Fruit fly (Drosophila melanogaster) whole organism, embryonic: ENCODE data around the gene CG14778.

Source experiments
- Atf-2 ChIP-seq: fragments of 200-800 bp; sonication (Bioruptor generic); optimal IDR thresholded peaks from 2 replicates; lab custom pipeline; 2016; ENCODE audit warnings: missing biosample characterization, missing genetic modification characterization
- B-H2 ChIP-seq: fragments of 200-800 bp; sonication (Bioruptor generic); optimal IDR thresholded peaks from 2 replicates; lab custom pipeline; 2018; ENCODE audit warnings: missing biosample characterization, mild to moderate bottlenecking, missing genetic modification characterization
- Bgb ChIP-seq: fragments of 200-800 bp; sonication (Bioruptor generic); IDR thresholded peaks from 2 replicates; pipeline ENCODE4 v1.3.6; 2022; ENCODE audit warnings: missing biosample characterization, missing genetic modification characterization; ENCODE audit not compliant: partially characterized antibody
- BtbVII ChIP-seq: fragments of 200-800 bp; sonication (Bioruptor generic); optimal IDR thresholded peaks from 3 replicates; lab custom pipeline; 2017; ENCODE audit warnings: missing biosample characterization, mild to moderate bottlenecking, missing genetic modification characterization
- CG11504 ChIP-seq: fragments of 200-800 bp; sonication (Bioruptor generic); optimal IDR thresholded peaks from 3 replicates; lab custom pipeline; 2019; ENCODE audit warnings: missing biosample characterization, mild to moderate bottlenecking, missing genetic modification characterization, moderate library complexity
- CG13775 ChIP-seq: fragments of 200-800 bp; sonication (Bioruptor generic); optimal IDR thresholded peaks from 3 replicates; lab custom pipeline; 2017; ENCODE audit warnings: missing biosample characterization, mild to moderate bottlenecking, missing genetic modification characterization
- CG16779 ChIP-seq: fragments of 200-800 bp; sonication (Bioruptor generic); IDR thresholded peaks from 2 replicates; pipeline ENCODE4 v1.3.6; 2022; ENCODE audit warnings: missing biosample characterization, missing genetic modification characterization
- CG1832 ChIP-seq: fragments of 200-800 bp; sonication (Bioruptor generic); optimal IDR thresholded peaks from 2 replicates; lab custom pipeline; 2017; ENCODE audit warnings: missing biosample characterization, mild to moderate bottlenecking, missing genetic modification characterization, inconsistent platforms
- CG18764 ChIP-seq: fragments of 200-800 bp; sonication (Bioruptor generic); optimal IDR thresholded peaks from 3 replicates; lab custom pipeline; 2016; ENCODE audit warnings: missing biosample characterization, missing genetic modification characterization
- CG34422 ChIP-seq: fragments of 200-800 bp; sonication (Bioruptor generic); IDR thresholded peaks from 3 replicates; pipeline ENCODE4 v1.3.6; 2022; ENCODE audit warnings: missing biosample characterization, missing genetic modification characterization
- CG3847 ChIP-seq: fragments of 200-800 bp; sonication (Bioruptor generic); IDR thresholded peaks from 2 replicates; pipeline ENCODE4 v1.3.6; 2022; ENCODE audit warnings: missing biosample characterization, missing genetic modification characterization
- CG3995 ChIP-seq: fragments of 200-800 bp; sonication (Bioruptor generic); optimal IDR thresholded peaks from 3 replicates; lab custom pipeline; 2016; ENCODE audit warnings: missing biosample characterization, missing genetic modification characterization
- CG4328 ChIP-seq: fragments of 200-800 bp; sonication (Bioruptor generic); optimal IDR thresholded peaks from 3 replicates; lab custom pipeline; 2017; ENCODE audit warnings: missing biosample characterization, missing genetic modification reagents, missing genetic modification characterization
- CG5245 ChIP-seq: fragments of 200-800 bp; sonication (Bioruptor generic); optimal IDR thresholded peaks from 3 replicates; lab custom pipeline; 2016; ENCODE audit warnings: missing biosample characterization, missing genetic modification characterization
- CG6854 ChIP-seq: fragments of 200-800 bp; sonication (Bioruptor generic); optimal IDR thresholded peaks from 3 replicates; lab custom pipeline; 2017; ENCODE audit warnings: missing biosample characterization, mild to moderate bottlenecking, missing genetic modification characterization
- Dad ChIP-seq: fragments of 200-800 bp; sonication (Bioruptor generic); optimal IDR thresholded peaks from 3 replicates; lab custom pipeline; 2016; ENCODE audit warnings: missing biosample characterization, missing genetic modification characterization
- Deaf1 ChIP-seq: fragments of 200-800 bp; optimal IDR thresholded peaks from 3 replicates; lab custom pipeline; 2019; ENCODE audit warnings: missing biosample characterization, mild to moderate bottlenecking, missing genetic modification characterization, moderate library complexity
- ERR ChIP-seq: fragments of 200-800 bp; sonication (Bioruptor generic); optimal IDR thresholded peaks from 2 replicates; lab custom pipeline; 2016; ENCODE audit warnings: missing biosample characterization, missing genetic modification characterization
- Fer3 ChIP-seq: fragments of 200-800 bp; sonication (Bioruptor generic); optimal IDR thresholded peaks from 2 replicates; lab custom pipeline; 2018; ENCODE audit warnings: missing biosample characterization, mild to moderate bottlenecking, missing genetic modification characterization, moderate library complexity
- Gsc ChIP-seq: fragments of 200-800 bp; sonication (Bioruptor generic); IDR thresholded peaks from 2 replicates; pipeline ENCODE4 v1.3.6; 2022; ENCODE audit warnings: missing biosample characterization, missing genetic modification characterization
- Hmr ChIP-seq: fragments of 200-800 bp; sonication (Bioruptor generic); optimal IDR thresholded peaks from 3 replicates; lab custom pipeline; 2017; ENCODE audit warnings: mild to moderate bottlenecking, missing biosample characterization, missing genetic modification reagents, missing genetic modification characterization
- Hr39 ChIP-seq: fragments of >200 bp; optimal IDR thresholded peaks from 2 replicates; lab custom pipeline; 2017
- Hr51 ChIP-seq, 2 experiments: fragments of 200-800 bp; sonication (Bioruptor generic); optimal IDR thresholded peaks; 2 replicates in 1 of 2; 3 replicates in 1 of 2; lab custom pipeline; 2016 to 2018; ENCODE audit warnings: missing biosample characterization in 2 of 2, missing genetic modification characterization in 2 of 2, mild to moderate bottlenecking in 1 of 2, moderate library complexity in 1 of 2
- Lim3 ChIP-seq: fragments of 200-800 bp; sonication (Bioruptor generic); IDR thresholded peaks from 2 replicates; pipeline ENCODE4 v1.3.6; 2022; ENCODE audit warnings: missing biosample characterization, missing genetic modification characterization
- Lpt ChIP-seq: fragments of >200 bp; optimal IDR thresholded peaks from 2 replicates; lab custom pipeline; 2018; ENCODE audit warnings: missing biosample characterization, missing genetic modification characterization
- Max ChIP-seq: fragments of 200-800 bp; sonication (Bioruptor generic); optimal IDR thresholded peaks from 2 replicates; lab custom pipeline; 2016; ENCODE audit warnings: missing biosample characterization, mild to moderate bottlenecking, missing genetic modification characterization
- NC2α ChIP-seq: fragments of 200-800 bp; sonication (Bioruptor generic); optimal IDR thresholded peaks from 2 replicates; lab custom pipeline; 2016; ENCODE audit warnings: missing biosample characterization, missing genetic modification characterization
- NFAT ChIP-seq: fragments of 200-800 bp; sonication (Bioruptor generic); IDR thresholded peaks from 2 replicates; pipeline ENCODE4 v1.3.6; 2022; ENCODE audit warnings: missing biosample characterization, missing genetic modification characterization
- NfI ChIP-seq: fragments of 200-800 bp; sonication (Bioruptor generic); optimal IDR thresholded peaks from 3 replicates; lab custom pipeline; 2018; ENCODE audit warnings: missing biosample characterization, mild to moderate bottlenecking, missing genetic modification characterization, moderate library complexity
- Rx ChIP-seq: fragments of 200-800 bp; sonication (Bioruptor generic); IDR thresholded peaks from 2 replicates; pipeline ENCODE4 v1.3.6; 2022; ENCODE audit warnings: missing biosample characterization, missing genetic modification characterization
- Sox102F ChIP-seq: fragments of 200-800 bp; sonication (Bioruptor generic); optimal IDR thresholded peaks from 2 replicates; lab custom pipeline; 2018; ENCODE audit warnings: missing biosample characterization, mild to moderate bottlenecking, missing genetic modification characterization, moderate library complexity
- Spps ChIP-seq: fragments of 200-800 bp; sonication (Bioruptor generic); optimal IDR thresholded peaks from 2 replicates; lab custom pipeline; 2018; ENCODE audit warnings: missing biosample characterization, mild to moderate bottlenecking, missing genetic modification characterization
- Sry-δ ChIP-seq: fragments of 200-800 bp; sonication (Bioruptor generic); optimal IDR thresholded peaks from 2 replicates; lab custom pipeline; 2016; ENCODE audit warnings: missing biosample characterization, missing genetic modification characterization
- Vsx1 ChIP-seq: fragments of 200-800 bp; sonication (Bioruptor generic); optimal IDR thresholded peaks from 2 replicates; lab custom pipeline; 2017; ENCODE audit warnings: missing biosample characterization, mild to moderate bottlenecking, missing genetic modification characterization, missing genetic modification reagents
- ab ChIP-seq: fragments of 200-800 bp; sonication (Bioruptor generic); optimal IDR thresholded peaks from 2 replicates; lab custom pipeline; 2016; ENCODE audit warnings: missing biosample characterization, missing genetic modification characterization
- bab2 ChIP-seq: fragments of 200-800 bp; sonication (Bioruptor generic); optimal IDR thresholded peaks from 2 replicates; lab custom pipeline; 2016; ENCODE audit warnings: missing biosample characterization, missing genetic modification characterization
- cad ChIP-seq: fragments of >200 bp; optimal IDR thresholded peaks from 2 replicates; lab custom pipeline; 2017; ENCODE audit warnings: missing biosample characterization, missing genetic modification characterization
- crp ChIP-seq, 2 experiments: fragments of 200-800 bp; sonication (Bioruptor generic); optimal IDR thresholded peaks; 2 replicates in 1 of 2; 3 replicates in 1 of 2; lab custom pipeline; 2017; ENCODE audit warnings: missing biosample characterization in 2 of 2, missing genetic modification characterization in 2 of 2, mild to moderate bottlenecking in 1 of 2, moderate library complexity in 1 of 2
- dati ChIP-seq: fragments of 200-800 bp; sonication (Bioruptor generic); IDR thresholded peaks from 2 replicates; pipeline ENCODE4 v1.3.6; 2022; ENCODE audit warnings: missing biosample characterization, missing genetic modification characterization
- disco-r ChIP-seq: fragments of 200-800 bp; sonication (Bioruptor generic); optimal IDR thresholded peaks from 2 replicates; lab custom pipeline; 2016; ENCODE audit warnings: missing biosample characterization, missing genetic modification characterization
- dpn ChIP-seq, 2 experiments: fragments of 200-800 bp; sonication (Bioruptor generic); optimal IDR thresholded peaks; 3 replicates each; lab custom pipeline; 2016; ENCODE audit warnings: missing biosample characterization in 2 of 2, missing genetic modification characterization in 2 of 2
- ftz-f1 ChIP-seq: fragments of 200-800 bp; sonication (Bioruptor generic); optimal IDR thresholded peaks from 2 replicates; lab custom pipeline; 2016; ENCODE audit warnings: missing biosample characterization, missing genetic modification characterization
- grn ChIP-seq: fragments of 200-800 bp; sonication (Bioruptor generic); optimal IDR thresholded peaks from 3 replicates; lab custom pipeline; 2017; ENCODE audit warnings: missing biosample characterization, missing genetic modification characterization
- jigr1 ChIP-seq: fragments of 200-800 bp; sonication (Bioruptor generic); IDR thresholded peaks from 3 replicates; pipeline ENCODE4 v1.3.6; 2022; ENCODE audit warnings: missing biosample characterization, missing genetic modification characterization
- kay ChIP-seq: fragments of 200-800 bp; sonication (Bioruptor generic); optimal IDR thresholded peaks from 2 replicates; lab custom pipeline; 2016; ENCODE audit warnings: missing biosample characterization, missing genetic modification characterization
- pros ChIP-seq: fragments of 200-800 bp; sonication (Bioruptor generic); optimal IDR thresholded peaks from 3 replicates; lab custom pipeline; 2019; ENCODE audit warnings: missing biosample characterization, mild to moderate bottlenecking, missing genetic modification characterization, moderate library complexity
- shn ChIP-seq: fragments of 200-800 bp; sonication (Bioruptor generic); optimal IDR thresholded peaks from 3 replicates; lab custom pipeline; 2016; ENCODE audit warnings: missing biosample characterization, missing genetic modification characterization
- sug ChIP-seq: fragments of 200-800 bp; optimal IDR thresholded peaks from 2 replicates; lab custom pipeline; 2019; ENCODE audit warnings: missing biosample characterization, mild to moderate bottlenecking, missing genetic modification characterization, moderate library complexity
- tgo ChIP-seq: fragments of 200-800 bp; sonication (Bioruptor generic); IDR thresholded peaks from 3 replicates; pipeline ENCODE4 v1.3.6; 2022; ENCODE audit warnings: missing biosample characterization, missing genetic modification characterization
- twi ChIP-seq: fragments of 200-800 bp; optimal IDR thresholded peaks from 2 replicates; lab custom pipeline; 2019; ENCODE audit warnings: missing biosample characterization, mild to moderate bottlenecking, missing genetic modification characterization, moderate library complexity

CG14778 gene

DNA sequence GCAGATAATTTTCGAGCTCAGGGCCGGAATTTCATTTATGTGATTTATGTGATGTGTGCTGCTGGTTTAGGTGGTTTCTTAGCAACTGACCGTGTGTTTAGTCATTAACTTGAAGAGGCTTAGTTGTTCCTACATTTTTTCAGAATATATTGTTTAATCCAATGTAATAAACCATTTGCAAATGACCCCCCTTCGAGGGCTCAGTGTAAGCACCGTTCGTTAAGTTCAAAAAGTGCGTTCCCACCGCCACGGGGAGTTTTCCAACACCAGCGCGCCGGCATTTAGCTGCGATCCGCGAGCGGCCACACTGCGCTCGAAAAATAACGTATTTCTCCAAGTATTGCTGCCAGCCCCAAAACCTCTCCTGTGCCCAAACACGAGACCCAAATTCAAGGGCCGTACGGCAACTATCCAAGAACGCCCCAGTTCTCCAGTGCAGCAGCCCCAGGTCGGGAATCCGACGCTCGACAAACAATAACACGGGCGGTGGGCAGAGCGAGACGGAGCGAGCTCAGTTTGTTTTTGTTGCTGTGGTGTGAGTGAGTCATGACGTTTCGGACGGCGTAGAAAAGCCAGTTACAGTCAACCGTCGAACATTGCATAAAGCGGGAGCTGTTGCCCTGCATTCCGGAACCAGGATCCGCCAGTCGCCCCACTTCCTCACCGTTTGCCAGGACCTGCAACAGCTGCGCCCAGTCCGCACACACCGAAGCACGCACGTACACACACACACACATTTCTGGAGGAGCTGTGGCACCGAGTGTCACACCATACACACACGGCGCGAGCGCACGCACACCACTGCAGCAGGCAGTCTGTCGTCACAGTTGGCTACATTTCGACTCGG lies 11.2 kb downstream of the CG14778 start, which contains the start of gene rush (continued):
- TF ChIP-seq Sry-δ (GFP tag; lab: Kevin White, UChicago) (peak; percentile 42), Gsc (GFP tag; lab: Robert Waterston, UW) (no peak), BtbVII (GFP tag; lab: Kevin White, UChicago) (no peak), CG13775 (GFP tag; lab: Kevin White, UChicago) (no peak), Lim3 (no peak), twi (tag; lab: Kevin White, UChicago) (no peak), CG3995 (GFP tag; lab: Kevin White, UChicago) (peak; percentile 19), jigr1 (GFP tag; lab: Robert Waterston, UW) (no peak), grn (GFP tag; lab: Kevin White, UChicago) (no peak), CG18764 (no peak), Atf-2 (GFP tag; lab: Kevin White, UChicago) (no peak), ftz-f1 (no peak), Dad (peak; percentile 31), Spps (tag; lab: Kevin White, UChicago) (no peak), ERR (GFP tag; lab: Kevin White, UChicago) (peak; percentile 29), tgo (GFP tag; lab: Robert Waterston, UW) (no peak), Rx (GFP tag; lab: Robert Waterston, UW) (no peak), Max (GFP tag; lab: Kevin White, UChicago) (peak; percentile 6), NC2α (GFP tag; lab: Kevin White, UChicago) (no peak), Deaf1 (peak; percentile 0), CG5245 (GFP tag; lab: Kevin White, UChicago) (no peak), pros (GFP tag; lab: Kevin White, UChicago) (no peak), dati (GFP tag; lab: Robert Waterston, UW) (no peak), Hr51 (GFP tag; optimal IDR thresholded peaks at IDR 0.05; lab: Kevin White, UChicago) (no peak), NFAT (GFP tag; lab: Robert Waterston, UW) (peak; percentile 53; the same call in 1 of the 2 replicates), sug (tag; lab: Kevin White, UChicago) (peak; percentile 38), B-H2 (GFP tag; lab: Kevin White, UChicago) (peak; percentile 2), CG1832 (peak; percentile 73), disco-r (GFP tag; lab: Kevin White, UChicago) (no peak), Lpt (no peak), shn (GFP tag; lab: Kevin White, UChicago) (no peak), ab (no peak), Sox102F (no peak), kay (GFP tag; lab: Kevin White, UChicago) (peak; percentile 83), CG3847 (GFP tag; lab: Robert Waterston, UW) (peak; percentile 68), CG6854 (GFP tag; lab: Kevin White, UChicago) (no peak), CG4328 (GFP tag; lab: Kevin White, UChicago) (no peak), CG34422 (no peak), Hmr (GFP tag; lab: Kevin White, UChicago) (peak; percentile 56), CG16779 (GFP tag; lab: Robert Waterston, UW) (no peak), bab2 (GFP tag; lab: Kevin White, UChicago) (peak; percentile 16), Hr39 (lab: Kevin White, UChicago) (no peak), cad (GFP tag; lab: Kevin White, UChicago) (no peak), Fer3 (tag; lab: Kevin White, UChicago) (peak; percentile 7), Vsx1 (no peak), Bgb (no peak), CG11504 (tag; lab: Kevin White, UChicago) (no peak), crp (GFP tag; optimal IDR thresholded peaks at IDR 0.05; lab: Kevin White, UChicago) (no peak), dpn (GFP tag; optimal IDR thresholded peaks at IDR 0.05; lab: Kevin White, UChicago) (peak; percentile 13 to 27), NfI (peak; percentile 42)
